Worm (Caenorhabditis elegans) whole organism, L4/young adult: ENCODE data around the gene T07C4.12.

Experiments used
- W03F9.2 ChIP-seq: fragments of 150-350 bp; optimal IDR thresholded peaks from 2 replicates; lab custom pipeline; 2014; ENCODE audit warnings: missing biosample characterization, missing genetic modification characterization
- dao-5 ChIP-seq: sonication (generic microtip); optimal IDR thresholded peaks from 2 replicates; lab custom pipeline; 2016; ENCODE audit warnings: missing genotype, missing genetic modification characterization, moderate library complexity, missing compliant biosample characterization

ce11 chrIII:10294837-10295236, 37.6 kb downstream of the T07C4.12 start, which contains the start of gene vglu-2:
- TF ChIP-seq W03F9.2: no peak
- TF ChIP-seq dao-5: no peak
